Worm (Caenorhabditis elegans) whole organism, L1 larva: Measurements from ENCODE around the gene set-9.

Experiments
- C04F5.9 ChIP-seq: sonication (generic microtip); optimal IDR thresholded peaks from 2 replicates; lab custom pipeline; 2016; ENCODE audit warnings: missing genetic modification characterization, missing compliant biosample characterization
- C16A3.4 ChIP-seq: fragments of 150-350 bp; optimal IDR thresholded peaks from 2 replicates; lab custom pipeline; 2014; ENCODE audit warnings: missing biosample characterization, missing genetic modification characterization
- C34B4.2 ChIP-seq: sonication (generic microtip); optimal IDR thresholded peaks from 2 replicates; lab custom pipeline; 2017; ENCODE audit warnings: mild to moderate bottlenecking, missing genetic modification characterization, missing compliant biosample characterization
- F16B12.6 ChIP-seq: fragments of 150-350 bp; optimal IDR thresholded peaks from 2 replicates; lab custom pipeline; 2014; ENCODE audit warnings: missing biosample characterization, missing genetic modification characterization
- aly-2 ChIP-seq: fragments of 150-350 bp; optimal IDR thresholded peaks from 2 replicates; lab custom pipeline; 2014; ENCODE audit warnings: missing biosample characterization, missing genetic modification characterization
- blmp-1 ChIP-seq: fragments of 150-350 bp; optimal IDR thresholded peaks from 2 replicates; lab custom pipeline; 2014; ENCODE audit warnings: missing biosample characterization, missing genetic modification characterization
- ceh-8 ChIP-seq: fragments of 200-800 bp; sonication (Bioruptor generic); optimal IDR thresholded peaks from 2 replicates; lab custom pipeline; 2018; ENCODE audit warnings: mild to moderate bottlenecking, missing genetic modification characterization, moderate library complexity, missing compliant biosample characterization
- ces-1 ChIP-seq: fragments of 150-350 bp; optimal IDR thresholded peaks from 2 replicates; lab custom pipeline; 2014; ENCODE audit warnings: missing biosample characterization, missing genetic modification reagents, missing genetic modification characterization
- dpl-1 ChIP-seq, 3 experiments: fragments of 150-350 bp in 2 of 3; sonication (generic microtip) in 1 of 3; optimal IDR thresholded peaks; 2 replicates each; lab custom pipeline; 2014 to 2017; ENCODE audit warnings: missing biosample characterization in 3 of 3, missing genetic modification characterization in 3 of 3, missing genetic modification reagents in 3 of 3
- dsc-1 ChIP-seq: sonication (generic microtip); optimal IDR thresholded peaks from 2 replicates; lab custom pipeline; 2016; ENCODE audit warnings: mild to moderate bottlenecking, missing genetic modification characterization, missing compliant biosample characterization
- efl-1 ChIP-seq, 4 experiments: fragments of 150-350 bp; optimal IDR thresholded peaks in 3 of 4; peaks in 1 of 4; 1 replicate in 1 of 4; 2 replicates in 3 of 4; lab custom pipeline; 2014; ENCODE audit warnings: missing biosample characterization in 2 of 4, missing genetic modification characterization in 2 of 4, missing genetic modification reagents in 2 of 4
- egl-13 ChIP-seq: sonication (generic microtip); optimal IDR thresholded peaks from 2 replicates; lab custom pipeline; 2016; ENCODE audit warnings: missing genotype, missing genetic modification reagents, missing genetic modification characterization, missing compliant biosample characterization
- fkh-8 ChIP-seq: sonication (generic microtip); optimal IDR thresholded peaks from 2 replicates; lab custom pipeline; 2016; ENCODE audit warnings: mild to moderate bottlenecking, missing genetic modification characterization, missing compliant biosample characterization
- fos-1 ChIP-seq: fragments of 150-350 bp; optimal IDR thresholded peaks from 2 replicates; lab custom pipeline; 2014; ENCODE audit warnings: missing biosample characterization, missing genetic modification characterization
- grh-1 ChIP-seq: fragments of 200-800 bp; sonication (Bioruptor generic); IDR thresholded peaks from 2 replicates; pipeline ENCODE4 v1.3.6; 2022; ENCODE audit warnings: missing genetic modification reagents, missing genetic modification characterization, missing compliant biosample characterization
- hlh-17 ChIP-seq: fragments of 200-800 bp; sonication (Bioruptor generic); optimal IDR thresholded peaks from 2 replicates; lab custom pipeline; 2018; ENCODE audit warnings: missing genetic modification characterization, mild to moderate bottlenecking, missing compliant biosample characterization, moderate library complexity, borderline replicate concordance
- jun-1 ChIP-seq: fragments of 150-350 bp; optimal IDR thresholded peaks from 2 replicates; lab custom pipeline; 2014; ENCODE audit warnings: missing biosample characterization, missing genetic modification reagents, missing genetic modification characterization
- mef-2 ChIP-seq: fragments of 150-350 bp; optimal IDR thresholded peaks from 2 replicates; lab custom pipeline; 2014; ENCODE audit warnings: missing biosample characterization, missing genetic modification characterization
- nhr-12 ChIP-seq: sonication (generic microtip); optimal IDR thresholded peaks from 2 replicates; lab custom pipeline; 2017; ENCODE audit warnings: missing biosample characterization, missing genetic modification characterization
- nhr-19 ChIP-seq: fragments of 200-800 bp; sonication (Bioruptor generic); conservative IDR thresholded peaks from 2 replicates; pipeline ENCODE4 v1.3.6; 2022; ENCODE audit warnings: missing genetic modification characterization, missing compliant biosample characterization
- nhr-77 ChIP-seq: fragments of 150-350 bp; optimal IDR thresholded peaks from 2 replicates; lab custom pipeline; 2014; ENCODE audit warnings: missing biosample characterization, missing genetic modification characterization
- nhr-85 ChIP-seq: sonication (generic microtip); peaks from one replicate; lab custom pipeline; 2016; ENCODE audit warnings: missing genetic modification characterization, inconsistent platforms, missing compliant biosample characterization
- nhr-90 ChIP-seq: sonication (generic microtip); optimal IDR thresholded peaks from 2 replicates; lab custom pipeline; 2016; ENCODE audit warnings: mild to moderate bottlenecking, missing genetic modification characterization, missing compliant biosample characterization; ENCODE audit not compliant: poor library complexity
- pax-3 ChIP-seq: fragments of 200-800 bp; sonication (Bioruptor generic); optimal IDR thresholded peaks from 2 replicates; lab custom pipeline; 2018; ENCODE audit warnings: mild to moderate bottlenecking, missing genetic modification characterization, moderate library complexity, missing compliant biosample characterization
- sox-4 ChIP-seq: sonication (generic microtip); optimal IDR thresholded peaks from 2 replicates; lab custom pipeline; 2016; ENCODE audit warnings: missing genetic modification characterization, missing compliant biosample characterization
- tbx-2 ChIP-seq: sonication (generic microtip); optimal IDR thresholded peaks from 2 replicates; lab custom pipeline; 2016; ENCODE audit warnings: missing genetic modification characterization, missing compliant biosample characterization
- unc-30 ChIP-seq: sonication (generic microtip); optimal IDR thresholded peaks from 2 replicates; lab custom pipeline; 2017; ENCODE audit warnings: missing biosample characterization, missing genetic modification characterization
- unc-86 ChIP-seq: sonication (generic microtip); optimal IDR thresholded peaks from 2 replicates; lab custom pipeline; 2016; ENCODE audit warnings: missing genetic modification characterization, missing compliant biosample characterization
- vab-15 ChIP-seq: sonication (generic microtip); optimal IDR thresholded peaks from 2 replicates; lab custom pipeline; 2017; ENCODE audit warnings: missing genotype, mild to moderate bottlenecking, missing genetic modification characterization, missing compliant biosample characterization
- zip-4 ChIP-seq: fragments of 200-800 bp; sonication (Bioruptor generic); optimal IDR thresholded peaks from 2 replicates; lab custom pipeline; 2018; ENCODE audit warnings: mild to moderate bottlenecking, missing genetic modification characterization, moderate library complexity, missing compliant biosample characterization
- ztf-11 ChIP-seq, 2 experiments: sonication (generic microtip); optimal IDR thresholded peaks; 2 replicates each; lab custom pipeline; 2016 to 2017; ENCODE audit warnings: missing genetic modification characterization in 2 of 2, missing biosample characterization in 1 of 2, missing compliant biosample characterization in 1 of 2
- ztf-4 ChIP-seq: fragments of 150-350 bp; optimal IDR thresholded peaks from 2 replicates; lab custom pipeline; 2014; ENCODE audit warnings: missing biosample characterization, missing genetic modification characterization

Gene set-9

ce11 chrIV:4306317-4306716, 1.4 kb upstream of the set-9 start:
- no peak for TF ChIP-seq aly-2 (tag; lab: Kevin White, UChicago)
- TF ChIP-seq nhr-19 (GFP tag; lab: Robert Waterston, UW) = no peak
- TF ChIP-seq ztf-4 (tag; lab: Kevin White, UChicago) = no peak
- TF ChIP-seq grh-1 = no peak
- TF ChIP-seq C04F5.9 = no peak
- TF ChIP-seq unc-30 (tag; lab: Kevin White, UChicago) = no peak
- TF ChIP-seq unc-86 (tag; lab: Kevin White, UChicago) = no peak
- TF ChIP-seq jun-1 (tag; lab: Kevin White, UChicago) = no peak
- no peak for TF ChIP-seq efl-1 (optimal IDR thresholded peaks at IDR 0.05; lab: Kevin White, UChicago)
- TF ChIP-seq efl-1 (GFP tag; optimal IDR thresholded peaks at IDR 0.05 in 1 of 2; lab: Kevin White, UChicago) = no peak
- no peak for TF ChIP-seq dsc-1
- TF ChIP-seq, all 84 proteins: peak for 0

ce11 chrIV:4316813-4317408, 9.2 kb downstream of the set-9 start, which contains the start of gene Y24D9B.1:
Gene Y24D9B.1 (plus strand): TSS chrIV:4317358.
- TF ChIP-seq nhr-12 (tag; lab: Kevin White, UChicago) (no peak), ceh-8 (GFP tag; lab: Kevin White, UChicago) (no peak), dsc-1 (no peak), mef-2 (tag; lab: Kevin White, UChicago) (no peak), fos-1 (tag; lab: Kevin White, UChicago) (no peak), ces-1 (no peak), C34B4.2 (tag; lab: Kevin White, UChicago) (no peak), aly-2 (tag; lab: Kevin White, UChicago) (no peak), blmp-1 (tag; lab: Kevin White, UChicago) (no peak), pax-3 (tag; lab: Kevin White, UChicago) (no peak), egl-13 (no peak), nhr-19 (GFP tag; lab: Robert Waterston, UW) (no peak), sox-4 (tag; lab: Kevin White, UChicago) (no peak), ztf-4 (tag; lab: Kevin White, UChicago) (no peak), zip-4 (GFP tag; lab: Kevin White, UChicago) (no peak), fkh-8 (tag; lab: Kevin White, UChicago) (no peak), F16B12.6 (no peak), hlh-17 (GFP tag; lab: Kevin White, UChicago) (no peak), nhr-90 (tag; lab: Kevin White, UChicago) (no peak)

- TF ChIP-seq zip-4 (GFP tag; lab: Kevin White, UChicago) (peak; percentile 18), pax-3 (tag; lab: Kevin White, UChicago) (no peak)
Observed at ce11 chrIV:4317638-4318037, 9.9 kb downstream of the set-9 start.

ce11 chrIV:4318056-4318455, 10.4 kb downstream of the set-9 start:
- TF ChIP-seq grh-1 (no peak), zip-4 (GFP tag; lab: Kevin White, UChicago) (peak; percentile 65), nhr-77 (no peak), C16A3.4 (tag; lab: Kevin White, UChicago) (no peak)

ce11 chrIV:4319473-4319872, 11.8 kb downstream of the set-9 start:
- TF ChIP-seq vab-15 (tag; lab: Kevin White, UChicago) = no peak
- no peak for TF ChIP-seq unc-30 (tag; lab: Kevin White, UChicago)
- TF ChIP-seq pax-3 (tag; lab: Kevin White, UChicago) = no peak
- no peak for TF ChIP-seq ztf-11 (tag; optimal IDR thresholded peaks at IDR 0.05; lab: Kevin White, UChicago)
- no peak for TF ChIP-seq C16A3.4 (tag; lab: Kevin White, UChicago)
- no peak for TF ChIP-seq nhr-85 (tag; lab: Kevin White, UChicago)
- TF ChIP-seq tbx-2 (tag; lab: Kevin White, UChicago) = no peak
- no peak for TF ChIP-seq dpl-1 (GFP tag; optimal IDR thresholded peaks at IDR 0.05; lab: Kevin White, UChicago)
- TF ChIP-seq, all 84 proteins: peak for 0
